Worm (Caenorhabditis elegans) whole organism, early embryonic: ENCODE measurements around the gene fis-2.
"Not testable (repeated sequence)": the region's sequence is repeated elsewhere in the genome, so short reads cannot be mapped to it uniquely, and the experiment has no call there.

ENCODE experiments used
- B0310.2 ChIP-seq: sonication (generic microtip); optimal IDR thresholded peaks from 2 replicates; lab custom pipeline; 2016; ENCODE audit warnings: mild to moderate bottlenecking, missing genetic modification characterization, missing compliant biosample characterization
- F13C5.2 ChIP-seq: sonication (generic microtip); optimal IDR thresholded peaks from 2 replicates; lab custom pipeline; 2017; ENCODE audit warnings: mild to moderate bottlenecking, missing genetic modification characterization, inconsistent platforms, missing compliant biosample characterization
- aly-1 ChIP-seq: sonication (generic microtip); optimal IDR thresholded peaks from 2 replicates; lab custom pipeline; 2016; ENCODE audit warnings: missing genetic modification characterization, missing compliant biosample characterization
- ama-1 ChIP-seq: fragments of 150-350 bp; optimal IDR thresholded peaks from 2 replicates; lab custom pipeline; 2014
- ceh-13 ChIP-seq: fragments of 200-800 bp; sonication (Bioruptor generic); optimal IDR thresholded peaks from 2 replicates; lab custom pipeline; 2018; ENCODE audit warnings: mild to moderate bottlenecking, missing genetic modification characterization, missing compliant biosample characterization
- ceh-36 ChIP-seq: sonication (generic microtip); optimal IDR thresholded peaks from 2 replicates; lab custom pipeline; 2016; ENCODE audit warnings: missing genetic modification characterization, inconsistent platforms, missing compliant biosample characterization
- ets-7 ChIP-seq: sonication (generic microtip); optimal IDR thresholded peaks from 2 replicates; lab custom pipeline; 2016; ENCODE audit warnings: missing genotype, missing genetic modification characterization, missing compliant biosample characterization
- flt-1 ChIP-seq: fragments of 200-800 bp; sonication (Bioruptor generic); IDR thresholded peaks from 2 replicates; pipeline ENCODE4 v1.3.6; 2022; ENCODE audit warnings: missing genetic modification characterization, missing compliant biosample characterization
- hmbx-1 ChIP-seq: sonication (generic microtip); optimal IDR thresholded peaks from 2 replicates; lab custom pipeline; 2016; ENCODE audit warnings: mild to moderate bottlenecking, missing genetic modification characterization, missing compliant biosample characterization
- hmg-4 ChIP-seq: fragments of 200-800 bp; sonication (Bioruptor generic); optimal IDR thresholded peaks from 2 replicates; lab custom pipeline; 2018; ENCODE audit warnings: mild to moderate bottlenecking, missing genetic modification characterization, missing compliant biosample characterization
- hnd-1 ChIP-seq: sonication (generic microtip); optimal IDR thresholded peaks from 2 replicates; lab custom pipeline; 2016; ENCODE audit warnings: missing genetic modification characterization, missing compliant biosample characterization
- pes-1 ChIP-seq: fragments of 200-800 bp; sonication (Bioruptor generic); IDR thresholded peaks from 2 replicates; pipeline ENCODE4 v1.3.6; 2022; ENCODE audit warnings: missing genetic modification reagents, missing genetic modification characterization, missing compliant biosample characterization
- scrt-1 ChIP-seq: fragments of 200-800 bp; sonication (Bioruptor generic); IDR thresholded peaks from 2 replicates; pipeline ENCODE4 v1.3.6; 2022; ENCODE audit warnings: missing genetic modification characterization, missing compliant biosample characterization
- sea-1 ChIP-seq: fragments of 200-800 bp; sonication (Bioruptor generic); conservative IDR thresholded peaks from 2 replicates; pipeline ENCODE4 v1.3.6; 2022; ENCODE audit warnings: missing genetic modification characterization, missing compliant biosample characterization
- tbx-11 ChIP-seq: fragments of 200-800 bp; sonication (Bioruptor generic); IDR thresholded peaks from 2 replicates; pipeline ENCODE4 v1.3.6; 2022; ENCODE audit warnings: missing genetic modification characterization, missing compliant biosample characterization
- tbx-37 ChIP-seq: fragments of 200-800 bp; sonication (Bioruptor generic); conservative IDR thresholded peaks from 2 replicates; pipeline ENCODE4 v1.3.6; 2022; ENCODE audit warnings: missing genetic modification reagents, missing genetic modification characterization, missing compliant biosample characterization
- tra-4 ChIP-seq: sonication (generic microtip); optimal IDR thresholded peaks from 2 replicates; lab custom pipeline; 2017; ENCODE audit warnings: missing genetic modification characterization, missing compliant biosample characterization

fis-2 gene

DNA sequence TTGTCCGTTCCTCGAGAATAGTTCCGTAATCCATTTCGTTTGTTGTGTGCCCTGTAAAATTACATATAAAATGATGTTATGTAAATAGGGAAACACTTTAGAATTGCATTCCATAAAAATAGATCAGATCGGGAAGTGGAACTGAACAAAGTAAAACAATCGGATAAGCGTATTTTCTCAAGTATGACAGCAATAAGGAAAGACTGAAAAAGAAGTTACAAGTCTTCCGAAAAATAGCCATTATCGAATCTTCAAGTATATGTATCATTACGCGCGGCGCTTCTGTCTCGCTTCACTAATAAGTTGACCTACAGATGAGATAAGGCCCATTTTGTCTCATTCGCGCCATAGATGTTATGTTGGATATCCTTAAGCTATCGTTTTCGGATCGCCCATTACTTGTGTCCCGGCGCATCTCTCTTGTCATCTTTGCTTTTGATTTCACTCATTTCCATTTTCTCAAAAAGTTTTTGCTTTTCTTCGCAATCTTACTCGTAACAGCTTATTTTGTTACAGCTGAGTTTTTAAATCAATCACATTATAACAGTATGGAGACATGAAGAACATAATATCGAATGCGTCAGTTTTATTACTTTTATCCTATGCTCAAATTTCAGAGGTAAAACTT is at the start of gene fis-2, which contains the start of gene F13B9.2:
TSS of gene fis-2 (minus strand) at position 51 of the 628 bp plus-strand sequence.
TSS of gene F13B9.2 (plus strand) at position 515 of the 628 bp plus-strand sequence.
- no peak for TF ChIP-seq B0310.2 (tag; lab: Kevin White, UChicago)
- no peak for TF ChIP-seq scrt-1 (GFP tag; lab: Robert Waterston, UW)
- TF ChIP-seq F13C5.2 (tag; lab: Kevin White, UChicago), result no peak
- no peak for TF ChIP-seq tra-4 (tag; lab: Kevin White, UChicago)
- no peak for TF ChIP-seq ceh-13
- no peak for TF ChIP-seq pes-1
- TF ChIP-seq sea-1 (GFP tag; lab: Robert Waterston, UW), result no peak
- TF ChIP-seq flt-1, result no peak
- TF ChIP-seq hmg-4 (GFP tag; lab: Kevin White, UChicago), result no peak
- TF ChIP-seq hmbx-1 (tag; lab: Kevin White, UChicago), result no peak
- no peak for TF ChIP-seq ets-7
- TF ChIP-seq aly-1, result no peak
- TF ChIP-seq ceh-36 (tag; lab: Kevin White, UChicago), result no peak

DNA sequence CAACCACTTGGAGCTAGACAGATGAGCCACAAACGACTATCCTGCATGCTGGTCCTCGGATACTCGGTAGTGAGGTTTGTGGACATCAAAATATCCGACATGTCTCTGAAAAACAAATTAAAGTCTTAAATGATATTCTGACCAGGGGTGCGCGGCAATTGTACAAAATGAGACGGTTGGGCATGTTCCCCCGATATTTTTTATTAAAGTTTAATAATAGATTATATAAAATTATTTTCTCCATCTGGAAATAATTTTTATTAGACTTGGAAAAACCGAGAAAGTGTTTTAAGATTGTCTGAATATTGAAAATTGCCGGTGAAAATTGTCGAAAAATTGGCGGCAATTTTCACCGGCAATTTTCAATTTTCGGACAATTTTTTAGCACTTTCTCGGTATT is 42.8 kb upstream of the fis-2 start, which contains the start of gene F55E10.4:
TSS of gene F55E10.4 (minus strand) at position 101 of the 400 bp plus-strand sequence.
- TF ChIP-seq aly-1 (no peak), flt-1 (no peak), tra-4 (tag; lab: Kevin White, UChicago) (no peak), sea-1 (GFP tag; lab: Robert Waterston, UW) (no peak), ceh-13 (no peak), tbx-11 (GFP tag; lab: Robert Waterston, UW) (no peak), hmbx-1 (tag; lab: Kevin White, UChicago) (no peak), hnd-1 (no peak), hmg-4 (GFP tag; lab: Kevin White, UChicago) (no peak), F13C5.2 (tag; lab: Kevin White, UChicago) (no peak), pes-1 (no peak), ama-1 (lab: Kevin White, UChicago) (no peak), ceh-36 (tag; lab: Kevin White, UChicago) (no peak), B0310.2 (tag; lab: Kevin White, UChicago) (no peak)

DNA sequence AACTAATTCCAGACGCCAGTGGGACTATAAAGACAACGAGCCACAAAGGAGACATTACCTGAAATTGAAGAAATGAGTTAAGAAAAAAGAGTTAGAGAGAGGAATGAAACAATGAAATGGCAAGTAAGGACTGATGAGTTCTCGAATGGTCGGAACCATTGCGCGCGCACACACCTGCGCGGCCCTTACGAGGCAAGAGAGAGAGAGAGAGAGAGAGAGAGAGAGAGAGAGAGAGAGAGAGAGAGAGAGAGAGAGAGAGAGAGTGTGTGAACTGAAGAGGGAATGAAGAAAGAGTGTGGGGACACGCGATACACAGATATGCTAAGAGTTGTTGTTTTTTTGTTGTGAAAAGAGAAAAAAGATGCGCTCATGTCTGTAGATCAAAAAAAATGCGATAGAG is 41.4 kb upstream of the fis-2 start, which contains the start of gene R09F10.8:
TSS of gene R09F10.8 (minus strand) at position 58 of the 400 bp plus-strand sequence.
- TF ChIP-seq scrt-1 (GFP tag; lab: Robert Waterston, UW) (no peak), sea-1 (GFP tag; lab: Robert Waterston, UW) (no peak)

DNA sequence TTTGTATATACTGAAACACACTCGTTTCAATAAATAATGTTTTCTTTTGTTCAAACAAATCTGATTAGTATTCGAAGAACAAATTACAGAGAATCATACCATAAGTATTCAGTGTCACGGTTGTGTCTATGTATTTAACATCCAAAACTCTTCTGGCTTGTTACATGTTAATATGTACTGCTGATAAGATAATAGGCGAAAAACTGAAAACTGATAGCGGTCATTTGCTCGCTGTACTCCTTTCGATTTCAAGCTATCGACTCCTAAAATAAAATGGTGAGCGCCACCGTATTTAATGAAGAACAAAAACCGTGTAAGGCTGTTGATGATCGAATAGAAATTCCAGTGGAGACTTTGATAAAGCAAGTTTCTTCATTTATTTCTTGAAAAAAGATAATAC is 38.4 kb upstream of the fis-2 start, which contains the start of gene R09F10.1:
TSS of gene R09F10.1 (plus strand) at position 222 of the 400 bp plus-strand sequence.
- no peak for TF ChIP-seq hmbx-1 (tag; lab: Kevin White, UChicago)

DNA sequence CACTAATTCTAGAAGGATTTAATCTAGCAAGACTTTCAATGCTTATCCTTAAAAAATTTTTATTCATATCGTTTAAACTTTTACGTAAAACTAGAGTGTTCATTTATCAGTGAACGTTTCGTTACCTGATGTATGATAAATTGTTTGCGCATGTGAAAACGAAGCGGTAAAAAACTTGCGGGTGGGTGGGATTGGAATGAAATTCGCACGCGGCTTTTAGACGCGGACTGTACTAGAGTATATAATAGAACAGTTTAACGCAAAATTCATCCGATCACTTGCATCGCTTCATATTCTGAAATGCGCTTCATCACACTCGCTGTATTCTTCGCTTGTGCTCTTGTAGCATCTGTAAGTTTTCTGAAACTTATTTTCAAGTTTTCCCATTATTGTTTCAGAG is 36.8 kb upstream of the fis-2 start, which contains the start of gene abu-9:
TSS of gene abu-9 (plus strand) at position 301 of the 400 bp plus-strand sequence.
- not testable (repeated sequence) for TF ChIP-seq ets-7, aly-1, hnd-1

DNA sequence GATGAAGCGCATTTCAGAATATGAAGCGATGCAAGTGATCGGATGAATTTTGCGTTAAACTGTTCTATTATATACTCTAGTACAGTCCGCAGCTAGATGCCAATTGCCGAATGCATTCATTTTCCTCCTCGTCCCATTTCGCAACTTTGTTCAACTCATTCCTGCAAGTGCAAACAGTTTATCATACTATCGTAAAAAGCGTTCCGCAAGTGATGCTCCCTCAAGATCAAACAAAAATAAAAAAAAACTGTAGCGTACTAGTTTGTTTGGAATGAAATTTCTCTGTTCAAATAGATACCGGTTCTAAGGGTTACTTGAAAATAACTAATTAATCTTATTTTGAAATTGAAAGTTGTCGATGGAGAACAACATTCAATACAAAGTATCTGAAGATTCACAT is 35.9 kb upstream of the fis-2 start, which contains the start of gene pqn-57:
TSS of gene pqn-57 (minus strand) at position 101 of the 400 bp plus-strand sequence.
- no peak for TF ChIP-seq pes-1
- TF ChIP-seq ama-1 (lab: Kevin White, UChicago), result no peak

DNA sequence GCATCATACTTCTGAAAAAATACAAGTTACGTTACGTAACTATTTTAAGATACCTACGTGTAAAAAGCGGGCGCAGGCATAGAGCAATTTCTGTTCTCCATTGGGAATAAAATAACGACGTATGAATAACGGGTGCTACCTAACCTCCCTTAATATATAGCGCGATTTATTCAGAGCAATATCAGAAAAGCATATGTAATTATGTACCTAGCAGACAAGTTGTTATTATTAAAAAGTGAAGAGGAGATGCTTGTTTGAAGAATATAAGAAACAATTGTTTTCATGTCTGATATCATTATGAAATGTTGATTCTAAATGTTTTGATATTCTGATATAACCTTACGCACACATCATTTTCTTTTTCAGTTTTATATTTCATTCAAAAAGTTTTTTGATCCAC is 33.9 kb upstream of the fis-2 start, which contains the start of gene srh-11:
TSS of gene srh-11 (minus strand) at position 101 of the 400 bp plus-strand sequence.
- TF ChIP-seq hnd-1, result no peak
- TF ChIP-seq ceh-36 (tag; lab: Kevin White, UChicago), result no peak
- no peak for TF ChIP-seq pes-1
- TF ChIP-seq ets-7, result no peak
- TF ChIP-seq tra-4 (tag; lab: Kevin White, UChicago), result no peak
- TF ChIP-seq aly-1, result no peak
- TF ChIP-seq sea-1 (GFP tag; lab: Robert Waterston, UW), result no peak
- no peak for TF ChIP-seq hmbx-1 (tag; lab: Kevin White, UChicago)

DNA sequence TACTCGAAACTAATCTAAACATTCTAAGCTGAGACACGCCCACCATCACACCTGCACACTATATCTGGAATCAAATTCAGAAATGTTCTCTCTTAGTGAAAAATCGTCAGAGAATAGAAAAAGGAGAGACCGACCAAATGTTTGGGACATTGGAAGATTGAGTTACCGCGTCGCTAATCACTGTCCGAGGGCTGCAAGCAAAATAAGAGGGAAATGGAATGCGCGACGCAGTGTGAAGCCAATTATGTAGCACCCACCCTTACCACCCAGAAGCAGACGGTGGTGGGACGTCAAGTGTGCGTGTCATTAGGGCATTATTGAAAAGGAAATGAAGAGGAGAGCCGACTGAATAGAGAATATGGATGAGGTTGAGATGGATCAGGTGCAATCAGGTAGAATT is 26.6 kb upstream of the fis-2 start:
- TF ChIP-seq hmg-4 (GFP tag; lab: Kevin White, UChicago) (no peak), flt-1 (no peak), F13C5.2 (tag; lab: Kevin White, UChicago) (no peak), ceh-13 (no peak), tbx-37 (no peak), tbx-11 (GFP tag; lab: Robert Waterston, UW) (no peak), B0310.2 (tag; lab: Kevin White, UChicago) (no peak)

DNA sequence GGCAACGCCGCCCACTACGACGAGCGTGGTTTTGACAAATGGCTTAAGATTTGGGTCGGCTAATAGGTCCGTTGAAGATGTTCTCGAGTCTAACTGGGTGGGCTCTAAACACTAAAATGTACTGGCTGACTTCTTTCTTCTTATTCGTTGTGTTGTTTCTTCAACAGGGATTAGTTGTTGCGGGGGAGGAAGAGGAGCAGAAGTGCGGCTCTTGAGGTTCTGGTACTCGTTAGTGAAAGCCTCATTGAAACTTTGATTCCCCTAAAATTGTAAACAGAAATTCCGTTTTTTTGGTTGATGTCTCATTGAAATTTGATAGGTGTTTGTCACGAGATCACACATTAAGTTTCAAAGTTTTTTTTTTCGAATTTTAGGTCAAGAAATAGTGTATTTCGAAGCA is 25.7 kb upstream of the fis-2 start:
- TF ChIP-seq hnd-1 (no peak), pes-1 (no peak), hmg-4 (GFP tag; lab: Kevin White, UChicago) (no peak), aly-1 (no peak), B0310.2 (tag; lab: Kevin White, UChicago) (no peak), ceh-36 (tag; lab: Kevin White, UChicago) (no peak), flt-1 (no peak), scrt-1 (GFP tag; lab: Robert Waterston, UW) (no peak), ets-7 (no peak), ceh-13 (no peak), hmbx-1 (tag; lab: Kevin White, UChicago) (no peak), ama-1 (lab: Kevin White, UChicago) (no peak), tra-4 (tag; lab: Kevin White, UChicago) (no peak), F13C5.2 (tag; lab: Kevin White, UChicago) (no peak)
